Worm (Caenorhabditis elegans) whole organism, L4 larva: ENCODE results near the gene T03G6.1.

Experiments
- R02D3.7 ChIP-seq: fragments of 150-350 bp; sonication (generic microtip); optimal IDR thresholded peaks from 3 replicates; lab custom pipeline; 2014; ENCODE audit warnings: missing biosample characterization, missing genetic modification characterization
- Y5F2A.4 ChIP-seq: fragments of 200-800 bp; sonication (Bioruptor generic); optimal IDR thresholded peaks from 2 replicates; lab custom pipeline; 2018; ENCODE audit warnings: mild to moderate bottlenecking, missing genetic modification characterization, missing compliant biosample characterization
- ZK546.5 ChIP-seq, 2 experiments: sonication (generic microtip); optimal IDR thresholded peaks; 2 replicates each; lab custom pipeline; 2017; ENCODE audit warnings: missing biosample characterization in 2 of 2, missing genetic modification characterization in 2 of 2
- aha-1 ChIP-seq: fragments of 150-350 bp; peaks from one replicate; lab custom pipeline; 2014; ENCODE audit warnings: missing biosample characterization, missing genetic modification characterization
- ceh-82 ChIP-seq: sonication (generic microtip); optimal IDR thresholded peaks from 2 replicates; lab custom pipeline; 2017; ENCODE audit warnings: missing biosample characterization, missing genetic modification characterization
- dpl-1 ChIP-seq: fragments of 150-350 bp; optimal IDR thresholded peaks from 2 replicates; lab custom pipeline; 2014; ENCODE audit warnings: missing biosample characterization, missing genetic modification reagents, missing genetic modification characterization
- dve-1 ChIP-seq: sonication (generic microtip); optimal IDR thresholded peaks from 2 replicates; lab custom pipeline; 2017; ENCODE audit warnings: antibody characterized with exemption, mild to moderate bottlenecking, missing genetic modification characterization, missing compliant biosample characterization; ENCODE audit not compliant: insufficient read depth
- fos-1 ChIP-seq: fragments of 150-350 bp; optimal IDR thresholded peaks from 2 replicates; lab custom pipeline; 2014; ENCODE audit warnings: missing biosample characterization, missing genetic modification characterization
- mxl-2 ChIP-seq: fragments of 200-800 bp; sonication (Bioruptor generic); conservative IDR thresholded peaks from 2 replicates; pipeline ENCODE4 v1.3.6; 2022; ENCODE audit warnings: missing genetic modification reagents, missing genetic modification characterization, missing compliant biosample characterization
- nhr-10 ChIP-seq: fragments of 150-350 bp; optimal IDR thresholded peaks from 2 replicates; lab custom pipeline; 2014; ENCODE audit warnings: missing biosample characterization, missing genetic modification characterization
- nhr-77 ChIP-seq: fragments of 150-350 bp; optimal IDR thresholded peaks from 2 replicates; lab custom pipeline; 2014; ENCODE audit warnings: missing biosample characterization, missing genetic modification characterization
- pqm-1 ChIP-seq: sonication (generic microtip); optimal IDR thresholded peaks from 2 replicates; lab custom pipeline; 2017; ENCODE audit warnings: missing biosample characterization, missing genetic modification characterization
- snpc-4 ChIP-seq: fragments of 150-350 bp; optimal IDR thresholded peaks from 2 replicates; lab custom pipeline; 2014; ENCODE audit warnings: missing biosample characterization, missing genetic modification characterization
- ztf-11 ChIP-seq: fragments of 150-350 bp; optimal IDR thresholded peaks from 2 replicates; lab custom pipeline; 2014; ENCODE audit warnings: missing biosample characterization, missing genetic modification characterization

- TF ChIP-seq Y5F2A.4 (GFP tag; lab: Kevin White, UChicago) (no peak), ZK546.5 (tag; optimal IDR thresholded peaks at IDR 0.05; lab: Kevin White, UChicago) (no peak), snpc-4 (tag; lab: Kevin White, UChicago) (no peak), ceh-82 (tag; lab: Kevin White, UChicago) (no peak), pqm-1 (tag; lab: Kevin White, UChicago) (no peak), ztf-11 (tag; lab: Kevin White, UChicago) (no peak), dpl-1 (GFP tag; lab: Kevin White, UChicago) (no peak), R02D3.7 (no peak), nhr-77 (tag; lab: Kevin White, UChicago) (no peak), dve-1 (no peak), nhr-10 (tag; lab: Kevin White, UChicago) (no peak), mxl-2 (GFP tag; lab: Robert Waterston, UW) (no peak), aha-1 (tag; lab: Kevin White, UChicago) (no peak), fos-1 (tag; lab: Kevin White, UChicago) (no peak)
These were observed 24.8 kb downstream of the T03G6.1 start for ce11 chrX:2632869-2633268.
